Fruit fly (Drosophila melanogaster): ENCODE results near the gene msd5.

The msd5 gene

dm6 chr3L:1374438-1375133 lies 41.6 kb upstream of the msd5 start (continued):
- TF ChIP-seq sens (GFP tag) = peak; percentile 35
- TF ChIP-seq Hr39 (optimal IDR thresholded peaks at IDR 0.05) = no peak
- no peak for TF ChIP-seq zfh1 (GFP tag; IDR thresholded peaks at IDR 0.05)
- TF ChIP-seq danr (GFP tag; IDR thresholded peaks at IDR 0.05) = no peak
- TF ChIP-seq kni (GFP tag; optimal IDR thresholded peaks at IDR 0.05) = peak; percentile 30
- no peak for TF ChIP-seq ase (GFP tag; IDR thresholded peaks at IDR 0.05)
- no peak for TF ChIP-seq crc (GFP tag; optimal IDR thresholded peaks at IDR 0.05)
- TF ChIP-seq CG33557 (GFP tag; optimal IDR thresholded peaks at IDR 0.05) = no peak
- no peak for TF ChIP-seq sug (tag; optimal IDR thresholded peaks at IDR 0.05)
- no peak for TF ChIP-seq CG9876 (GFP tag; optimal IDR thresholded peaks at IDR 0.05)
- TF ChIP-seq CG17359 (tag; optimal IDR thresholded peaks at IDR 0.05) = no peak
- TF ChIP-seq CG2712 (tag; optimal IDR thresholded peaks at IDR 0.05) = peak; percentile 41
- no peak for TF ChIP-seq Chrac-16 (GFP tag; optimal IDR thresholded peaks at IDR 0.05)
- peak in 1 of 2 experiments; percentile 22 for TF ChIP-seq bsh (GFP tag; optimal IDR thresholded peaks at IDR 0.05)
- TF ChIP-seq luna (GFP tag; optimal IDR thresholded peaks at IDR 0.05) = no peak
- no peak for TF ChIP-seq cg (GFP tag; optimal IDR thresholded peaks at IDR 0.05)
- no peak for TF ChIP-seq ttk (GFP tag; IDR thresholded peaks at IDR 0.05)
- TF ChIP-seq gcm2 (GFP tag; optimal IDR thresholded peaks at IDR 0.05) = no peak
- no peak for TF ChIP-seq twi (tag; optimal IDR thresholded peaks at IDR 0.05)
- TF ChIP-seq unpg (GFP tag; optimal IDR thresholded peaks at IDR 0.05) = peak; percentile 30
- peak; percentile 18 for TF ChIP-seq nmo (GFP tag; optimal IDR thresholded peaks at IDR 0.05)
- no peak for TF ChIP-seq gcm (GFP tag; optimal IDR thresholded peaks at IDR 0.05)
- TF ChIP-seq CG17829 (tag; optimal IDR thresholded peaks at IDR 0.05) = no peak
- TF ChIP-seq tup (GFP tag; optimal IDR thresholded peaks at IDR 0.05) = no peak
- TF ChIP-seq vvl (GFP tag; IDR thresholded peaks at IDR 0.05) = no peak
- 0 out of 2 replicates have a peak, but pooled peaks have one; percentile 13 for TF ChIP-seq CG9932 (GFP tag; IDR thresholded peaks at IDR 0.05)
- no peak for TF ChIP-seq peb (GFP tag; IDR thresholded peaks at IDR 0.05)
- TF ChIP-seq sd (tag; optimal IDR thresholded peaks at IDR 0.05) = peak; percentile 86
- TF ChIP-seq CG15269 (tag; optimal IDR thresholded peaks at IDR 0.05) = peak; percentile 21
- no peak for TF ChIP-seq Poxn (GFP tag; IDR thresholded peaks at IDR 0.05)
- TF ChIP-seq Ets65A (GFP tag) = no peak
- TF ChIP-seq Sox102F (GFP tag; optimal IDR thresholded peaks at IDR 0.05) = peak; percentile 48
- no peak for TF ChIP-seq CG6791 (GFP tag; IDR thresholded peaks at IDR 0.05; ENCODE audit: partially characterized antibody)
- no peak for TF ChIP-seq CG9437 (GFP tag; optimal IDR thresholded peaks at IDR 0.05)
- no peak for TF ChIP-seq pros (GFP tag; optimal IDR thresholded peaks at IDR 0.05)
- TF ChIP-seq CG14441 (GFP tag; IDR thresholded peaks at IDR 0.05) = peak; percentile 15; the same call in 1 of the 2 replicates
- TF ChIP-seq CG10267 (tag; optimal IDR thresholded peaks at IDR 0.05) = no peak
- TF ChIP-seq Adf1 (GFP tag; IDR thresholded peaks at IDR 0.05) = no peak
- TF ChIP-seq Myb (GFP tag; optimal IDR thresholded peaks at IDR 0.05) = no peak
- TF ChIP-seq ham (GFP tag; IDR thresholded peaks at IDR 0.05) = no peak
- peak; percentile 89 for TF ChIP-seq sr (GFP tag; IDR thresholded peaks at IDR 0.05)
- peak; percentile 43; the same call in 1 of the 3 replicates for TF ChIP-seq CG17361 (GFP tag; IDR thresholded peaks at IDR 0.05)
- no peak for TF ChIP-seq dysf (GFP tag; IDR thresholded peaks at IDR 0.05)
- TF ChIP-seq Gsc (GFP tag; IDR thresholded peaks at IDR 0.05) = no peak
- peak; percentile 28 for TF ChIP-seq CG18262 (tag; optimal IDR thresholded peaks at IDR 0.05)
- TF ChIP-seq toy (GFP tag; IDR thresholded peaks at IDR 0.05) = no peak
- TF ChIP-seq Hr78 (GFP tag; optimal IDR thresholded peaks at IDR 0.05) = peak in 1 of 2 experiments; percentile 1
- no peak for TF ChIP-seq ci (GFP tag; IDR thresholded peaks at IDR 0.05)
- TF ChIP-seq disco-r (GFP tag; optimal IDR thresholded peaks at IDR 0.05) = no peak
- TF ChIP-seq CG14014 (GFP tag; IDR thresholded peaks at IDR 0.05) = no peak
- no peak for TF ChIP-seq CG13424 (tag; optimal IDR thresholded peaks at IDR 0.05)

All from whole organism, embryonic.